Fruit fly (Drosophila melanogaster): ENCODE results near the gene Gapvd1.

Gapvd1 gene

dm6 chrX:11311108-11311507, 14.1 kb upstream of the Gapvd1 start, which contains the start of gene Ir10a:
TSS of gene Ir10a (minus strand) at chrX:11311208.
- no peak for TF ChIP-seq dmrt93B (GFP tag; optimal IDR thresholded peaks at IDR 0.05)
- TF ChIP-seq usp (GFP tag; optimal IDR thresholded peaks at IDR 0.05), result no peak
- TF ChIP-seq N (GFP tag; optimal IDR thresholded peaks at IDR 0.05), result no peak
- no peak for TF ChIP-seq dl (GFP tag; optimal IDR thresholded peaks at IDR 0.05; ENCODE audit: insufficient read depth in 1 of 2, partially characterized antibody in 2 of 2)
- no peak for TF ChIP-seq brk (GFP tag; optimal IDR thresholded peaks at IDR 0.05)
- TF ChIP-seq jim (GFP tag; optimal IDR thresholded peaks at IDR 0.05), result no peak
- no peak for TF ChIP-seq Jra (GFP tag; optimal IDR thresholded peaks at IDR 0.05)
- TF ChIP-seq Vsx2 (GFP tag; optimal IDR thresholded peaks at IDR 0.05; ENCODE audit: partially characterized antibody), result no peak
- no peak for TF ChIP-seq fru (GFP tag; optimal IDR thresholded peaks at IDR 0.05)
- TF ChIP-seq Rel (GFP tag; optimal IDR thresholded peaks at IDR 0.05), result no peak
- no peak for TF ChIP-seq Rel (tag; optimal IDR thresholded peaks at IDR 0.05)
- no peak for TF ChIP-seq Hnf4 (GFP tag; optimal IDR thresholded peaks at IDR 0.05)

- TF ChIP-seq foxo (GFP tag; optimal IDR thresholded peaks at IDR 0.05) (no peak), Dif (GFP tag; optimal IDR thresholded peaks at IDR 0.05; ENCODE audit: partially characterized antibody) (no peak), Abd-B (GFP tag; optimal IDR thresholded peaks at IDR 0.05) (no peak), GATAd (GFP tag; optimal IDR thresholded peaks at IDR 0.05) (no peak), Hr83 (GFP tag; optimal IDR thresholded peaks at IDR 0.05; ENCODE audit: poor library complexity, severe bottlenecking) (no peak), Rel (GFP tag; optimal IDR thresholded peaks at IDR 0.05) (no peak), Rel (tag; optimal IDR thresholded peaks at IDR 0.05) (no peak), jim (GFP tag; optimal IDR thresholded peaks at IDR 0.05) (no peak), Mio (GFP tag; optimal IDR thresholded peaks at IDR 0.05) (no peak), CG9705 (GFP tag; optimal IDR thresholded peaks at IDR 0.05) (no peak), Vsx2 (GFP tag; optimal IDR thresholded peaks at IDR 0.05; ENCODE audit: partially characterized antibody) (no peak), N (GFP tag; optimal IDR thresholded peaks at IDR 0.05) (no peak), ey (GFP tag; optimal IDR thresholded peaks at IDR 0.05) (no peak), tai (GFP tag; optimal IDR thresholded peaks at IDR 0.05) (no peak)
These were observed 5.3 kb upstream of the Gapvd1 start for dm6 chrX:11319916-11320315.

dm6 chrX:11322257-11322656, 2.9 kb upstream of the Gapvd1 start, which contains the start of gene sisA:
TSS of gene sisA (minus strand) at chrX:11322357.
- no peak for TF ChIP-seq HLH106 (tag; optimal IDR thresholded peaks at IDR 0.05)
- no peak for TF ChIP-seq Hnf4 (GFP tag; optimal IDR thresholded peaks at IDR 0.05)
- TF ChIP-seq Hr78 (GFP tag; optimal IDR thresholded peaks at IDR 0.05), result no peak
- no peak for TF ChIP-seq Myc (optimal IDR thresholded peaks at IDR 0.05)
- TF ChIP-seq psq (GFP tag; optimal IDR thresholded peaks at IDR 0.05), result no peak

dm6 chrX:11322659-11323058, 2.5 kb upstream of the Gapvd1 start:
- TF ChIP-seq N (GFP tag; optimal IDR thresholded peaks at IDR 0.05), result no peak
- TF ChIP-seq Mio (GFP tag; optimal IDR thresholded peaks at IDR 0.05), result no peak
- no peak for TF ChIP-seq CrebA (GFP tag; optimal IDR thresholded peaks at IDR 0.05; ENCODE audit: borderline replicate concordance)
- no peak for TF ChIP-seq ey (GFP tag; optimal IDR thresholded peaks at IDR 0.05)
- TF ChIP-seq dl (GFP tag; optimal IDR thresholded peaks at IDR 0.05; ENCODE audit: insufficient read depth in 1 of 2, partially characterized antibody in 2 of 2), result no peak
- no peak for TF ChIP-seq Jra (GFP tag; optimal IDR thresholded peaks at IDR 0.05)
- no peak for TF ChIP-seq lola (GFP tag; optimal IDR thresholded peaks at IDR 0.05)
- TF ChIP-seq dmrt93B (GFP tag; optimal IDR thresholded peaks at IDR 0.05), result no peak
- TF ChIP-seq Myc (optimal IDR thresholded peaks at IDR 0.05), result no peak
- TF ChIP-seq jim (GFP tag; optimal IDR thresholded peaks at IDR 0.05), result no peak
- TF ChIP-seq GATAd (GFP tag; optimal IDR thresholded peaks at IDR 0.05), result no peak
- TF ChIP-seq OdsH (GFP tag; optimal IDR thresholded peaks at IDR 0.05), result no peak
- no peak for TF ChIP-seq Vsx2 (GFP tag; optimal IDR thresholded peaks at IDR 0.05; ENCODE audit: partially characterized antibody)
- no peak for TF ChIP-seq tai (GFP tag; optimal IDR thresholded peaks at IDR 0.05)
- no peak for TF ChIP-seq Sp1 (GFP tag; optimal IDR thresholded peaks at IDR 0.05)
- TF ChIP-seq Rel (GFP tag; optimal IDR thresholded peaks at IDR 0.05), result no peak
- TF ChIP-seq Rel (tag; optimal IDR thresholded peaks at IDR 0.05), result no peak
- TF ChIP-seq h (GFP tag; optimal IDR thresholded peaks at IDR 0.05), result no peak
- no peak for TF ChIP-seq pan (optimal IDR thresholded peaks at IDR 0.05)

dm6 chrX:11326213-11326731, 1.1 kb downstream of the Gapvd1 start:
- TF ChIP-seq CrebA (GFP tag; optimal IDR thresholded peaks at IDR 0.05; ENCODE audit: borderline replicate concordance) (no peak), OdsH (GFP tag; optimal IDR thresholded peaks at IDR 0.05) (peak; percentile 51), Myc (optimal IDR thresholded peaks at IDR 0.05) (no peak), Hnf4 (GFP tag; optimal IDR thresholded peaks at IDR 0.05) (no peak), fru (GFP tag; optimal IDR thresholded peaks at IDR 0.05) (peak; percentile 73), br (GFP tag; optimal IDR thresholded peaks at IDR 0.05) (peak; percentile 70), ey (GFP tag; optimal IDR thresholded peaks at IDR 0.05) (peak; percentile 67), Rel (GFP tag; optimal IDR thresholded peaks at IDR 0.05) (no peak), Rel (tag; optimal IDR thresholded peaks at IDR 0.05) (peak; percentile 76), Abd-B (GFP tag; optimal IDR thresholded peaks at IDR 0.05) (no peak), pan (optimal IDR thresholded peaks at IDR 0.05) (no peak), psq (GFP tag; optimal IDR thresholded peaks at IDR 0.05) (peak; percentile 71), foxo (GFP tag; optimal IDR thresholded peaks at IDR 0.05) (peak in 1 of 2 experiments; percentile 67), CG32264 (GFP tag; optimal IDR thresholded peaks at IDR 0.05) (peak; percentile 50), HLH106 (tag; optimal IDR thresholded peaks at IDR 0.05) (peak; percentile 69), N (GFP tag; optimal IDR thresholded peaks at IDR 0.05) (no peak), h (GFP tag; optimal IDR thresholded peaks at IDR 0.05) (peak; percentile 72), CG9705 (GFP tag; optimal IDR thresholded peaks at IDR 0.05) (peak; percentile 38), jim (GFP tag; optimal IDR thresholded peaks at IDR 0.05) (no peak), rgr (GFP tag; optimal IDR thresholded peaks at IDR 0.05) (peak; percentile 70), Sp1 (GFP tag; optimal IDR thresholded peaks at IDR 0.05) (peak; percentile 56), Hr83 (GFP tag; optimal IDR thresholded peaks at IDR 0.05; ENCODE audit: poor library complexity, severe bottlenecking) (peak; percentile 54), sv (GFP tag; optimal IDR thresholded peaks at IDR 0.05) (peak; percentile 38), Hr78 (GFP tag; optimal IDR thresholded peaks at IDR 0.05) (no peak), brk (GFP tag; optimal IDR thresholded peaks at IDR 0.05) (no peak), woc (GFP tag; optimal IDR thresholded peaks at IDR 0.05) (peak; percentile 48)

Measured in whole organism, wandering third instar larva.